Worm (Caenorhabditis elegans): ENCODE measurements around the gene F07F6.2.

- TF ChIP-seq sox-4 (tag; optimal IDR thresholded peaks at IDR 0.05) (no peak), hlh-17 (GFP tag; optimal IDR thresholded peaks at IDR 0.05; ENCODE audit: borderline replicate concordance) (no peak), grh-1 (GFP tag; IDR thresholded peaks at IDR 0.05) (no peak), sptf-1 (tag; optimal IDR thresholded peaks at IDR 0.05) (no peak), lin-39 (tag; optimal IDR thresholded peaks at IDR 0.05) (no peak), elt-2 (tag; optimal IDR thresholded peaks at IDR 0.05) (no peak), unc-62 (GFP tag; optimal IDR thresholded peaks at IDR 0.05) (no peak), nhr-20 (tag; optimal IDR thresholded peaks at IDR 0.05) (no peak), nhr-11 (tag; optimal IDR thresholded peaks at IDR 0.05) (no peak), ama-1 (optimal IDR thresholded peaks at IDR 0.05) (no peak), hlh-4 (tag; optimal IDR thresholded peaks at IDR 0.05) (no peak), skn-1 (tag; optimal IDR thresholded peaks at IDR 0.05) (no peak)
Measured at ce11 chrII:5423832-5424231, 6.2 kb upstream of the F07F6.2 start, which contains the start of gene F07F6.7.
